Worm (Caenorhabditis elegans) whole organism, dauer: ENCODE results near the gene dod-23.

Experiments used
- unc-62 ChIP-seq: sonication (generic microtip); optimal IDR thresholded peaks from 2 replicates; lab custom pipeline; 2017; ENCODE audit warnings: missing biosample characterization, missing genetic modification reagents, missing genetic modification characterization

dod-23 gene

ce11 chrII:8419015-8419414 is 20.1 kb upstream of the dod-23 start:
- TF ChIP-seq unc-62 (GFP tag; lab: Kevin White, UChicago): no peak

- TF ChIP-seq unc-62 (GFP tag; lab: Kevin White, UChicago): no peak
Measured at ce11 chrII:8417059-8417668, 18.2 kb upstream of the dod-23 start, which contains the start of gene fdgt-2. Gene fdgt-2 (plus strand): TSS chrII:8417618.

- TF ChIP-seq unc-62 (GFP tag; lab: Kevin White, UChicago): no peak
Measured at ce11 chrII:8415462-8416037, 16.6 kb upstream of the dod-23 start.

- TF ChIP-seq unc-62 (GFP tag; lab: Kevin White, UChicago): no peak
Measured at ce11 chrII:8415035-8415434, 16.1 kb upstream of the dod-23 start.

- TF ChIP-seq unc-62 (GFP tag; lab: Kevin White, UChicago): no peak
Measured at ce11 chrII:8412935-8413334, 14.0 kb upstream of the dod-23 start.

- TF ChIP-seq unc-62 (GFP tag; lab: Kevin White, UChicago): no peak
Measured at ce11 chrII:8412061-8412721, 13.2 kb upstream of the dod-23 start, which contains the start of gene efl-3. Gene efl-3 (plus strand): TSS chrII:8412671.

DNA sequence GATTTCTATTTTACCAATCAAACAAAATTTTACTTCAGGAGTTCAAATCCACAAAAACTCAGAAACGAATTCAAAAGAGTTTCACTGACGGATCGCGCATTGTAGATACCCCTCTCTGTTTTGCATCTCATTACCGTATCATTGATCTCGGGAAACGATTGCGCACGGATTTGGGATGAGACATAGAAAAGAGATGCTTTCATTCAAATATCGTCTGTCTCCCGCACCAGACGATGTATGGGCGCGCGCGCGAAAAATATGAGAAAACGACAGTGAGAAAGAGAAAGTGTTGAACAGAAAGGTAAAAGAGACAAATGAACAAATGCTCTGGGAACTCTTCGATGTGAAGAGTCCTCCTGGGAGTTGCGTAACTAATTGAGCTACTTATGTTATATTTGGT is 12.0 kb upstream of the dod-23 start:
- TF ChIP-seq unc-62 (GFP tag; lab: Kevin White, UChicago): no peak

ce11 chrII:8409538-8409937 is 10.6 kb upstream of the dod-23 start:
- TF ChIP-seq unc-62 (GFP tag; lab: Kevin White, UChicago): no peak

DNA sequence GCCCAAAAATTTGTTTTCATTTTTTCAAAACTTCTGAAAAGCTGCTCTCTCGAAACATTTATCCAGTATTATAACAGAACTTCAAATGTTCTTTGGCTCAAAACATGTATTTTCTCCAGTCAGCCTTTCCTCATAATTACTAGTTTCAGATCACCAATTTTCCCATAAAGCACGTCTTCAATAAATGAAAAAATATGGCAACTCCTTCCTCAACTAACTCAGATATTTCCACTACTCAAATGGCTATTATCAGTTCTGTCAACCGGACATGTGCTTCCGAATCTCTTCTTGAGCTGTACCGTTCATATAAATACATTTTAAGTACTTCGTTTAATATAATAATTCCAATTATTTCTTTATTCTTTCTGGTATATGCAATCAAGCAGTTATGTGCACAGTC is 8.5 kb upstream of the dod-23 start, which contains the start of gene sra-13:
TSS of gene sra-13 (plus strand) at position 195 of the 400 bp plus-strand sequence.
- TF ChIP-seq unc-62 (GFP tag; lab: Kevin White, UChicago): no peak

DNA sequence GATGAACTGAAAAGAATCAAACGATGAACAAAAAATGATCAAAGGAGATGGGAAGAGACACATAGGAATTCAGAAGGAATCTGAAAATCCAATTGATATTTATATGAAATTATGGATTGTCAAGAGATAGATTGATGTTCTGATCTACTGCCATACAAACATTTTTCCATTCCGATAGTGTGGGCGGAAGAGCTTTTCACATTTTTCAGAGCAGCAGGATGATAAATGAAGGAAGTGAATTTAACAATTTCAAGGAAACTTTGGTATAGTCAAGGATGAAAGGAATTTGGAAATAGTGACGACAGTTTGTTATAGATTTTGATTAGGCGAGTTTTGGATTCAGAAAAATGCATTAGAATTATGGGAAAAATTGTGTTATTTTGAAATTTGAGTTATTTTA is 6.3 kb upstream of the dod-23 start, which contains the start of gene ubc-24:
TSS of gene ubc-24 (plus strand) at position 301 of the 400 bp plus-strand sequence.
- no peak for TF ChIP-seq unc-62 (GFP tag; lab: Kevin White, UChicago)

DNA sequence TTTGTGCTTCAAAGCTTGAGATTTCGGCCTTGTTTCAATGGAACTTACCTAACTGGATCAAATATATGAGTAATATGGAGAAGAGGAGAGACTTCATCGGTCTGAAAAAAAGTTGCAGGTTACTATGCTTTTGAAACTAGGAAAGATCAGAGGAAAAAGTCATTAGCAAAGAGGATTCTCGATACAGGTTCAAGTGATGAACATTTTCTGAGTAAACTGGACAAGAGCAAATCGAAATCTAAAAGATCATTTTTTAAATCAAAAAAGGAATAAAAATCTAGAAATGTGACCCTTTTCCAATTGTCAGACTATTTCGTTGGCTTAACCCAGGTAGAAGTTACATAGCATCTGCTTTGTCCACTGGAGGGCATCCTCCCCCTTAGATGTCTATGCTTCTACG is 5.8 kb upstream of the dod-23 start, which contains the start of gene skpo-1:
TSS of gene skpo-1 (minus strand) at position 101 of the 400 bp plus-strand sequence.
- no peak for TF ChIP-seq unc-62 (GFP tag; lab: Kevin White, UChicago)

DNA sequence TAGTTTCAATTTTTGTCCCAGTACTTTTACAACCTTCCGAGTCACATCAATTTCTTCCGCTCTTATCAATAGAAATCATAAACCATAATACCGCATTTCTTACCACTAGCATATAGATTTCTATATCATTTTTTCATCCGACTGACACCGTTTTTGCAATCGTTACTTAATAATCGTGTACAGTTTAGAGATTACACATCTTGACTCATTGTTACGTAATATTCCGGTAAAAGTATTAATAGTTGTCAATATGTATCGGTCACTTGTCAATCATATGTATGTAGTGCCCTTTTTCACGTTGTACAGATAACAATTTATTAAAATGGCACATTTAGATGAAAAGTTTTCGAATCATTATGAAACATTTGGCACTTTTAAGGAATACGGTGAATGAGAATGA is 1.0 kb upstream of the dod-23 start:
- TF ChIP-seq unc-62 (GFP tag; lab: Kevin White, UChicago): no peak

DNA sequence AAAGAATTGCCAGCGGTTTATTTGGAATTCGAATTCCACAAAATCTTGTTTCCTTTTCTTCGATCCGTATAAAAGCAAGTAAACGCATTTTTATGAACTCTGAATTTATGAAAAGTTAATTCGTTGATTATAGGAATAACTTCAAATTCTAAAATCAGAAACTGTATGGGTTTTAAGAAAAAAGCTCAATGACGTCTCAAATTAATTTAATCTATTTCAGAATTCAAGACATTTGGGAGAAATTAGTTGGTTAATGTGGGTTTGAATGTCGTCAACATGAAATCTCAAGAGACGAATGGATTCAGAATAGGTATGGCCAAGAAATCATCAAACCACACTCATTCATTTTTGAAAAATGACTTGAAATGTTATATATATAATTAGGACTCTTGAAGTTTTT is 2.9 kb downstream of the dod-23 start, which contains the start of gene F49E12.7:
TSS of gene F49E12.7 (minus strand) at position 101 of the 400 bp plus-strand sequence.
- no peak for TF ChIP-seq unc-62 (GFP tag; lab: Kevin White, UChicago)

DNA sequence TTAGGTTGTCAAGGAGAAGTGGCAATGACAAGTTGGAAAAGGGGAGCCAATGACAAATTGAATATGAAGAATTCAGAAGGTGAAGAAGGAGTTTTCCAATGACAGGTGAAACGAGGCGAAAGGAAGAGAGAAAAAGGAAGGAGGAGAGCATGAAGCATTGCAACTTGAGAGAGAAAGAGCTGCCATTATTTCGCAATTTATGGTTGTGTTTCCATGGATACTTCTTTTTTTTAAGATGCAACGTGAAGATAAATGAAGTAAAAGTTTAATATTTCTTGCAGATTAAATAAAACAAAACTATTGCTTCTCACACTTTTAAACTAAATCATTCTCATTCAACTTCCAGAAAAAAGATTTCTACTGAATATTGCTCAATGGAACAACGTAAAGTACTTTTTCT is 4.8 kb downstream of the dod-23 start, which contains the start of gene F49E12.8:
TSS of gene F49E12.8 (minus strand) at position 101 of the 400 bp plus-strand sequence.
- no peak for TF ChIP-seq unc-62 (GFP tag; lab: Kevin White, UChicago)

ce11 chrII:8392215-8392614 is 6.7 kb downstream of the dod-23 start:
- TF ChIP-seq unc-62 (GFP tag; lab: Kevin White, UChicago): no peak

- TF ChIP-seq unc-62 (GFP tag; lab: Kevin White, UChicago): no peak
Measured at ce11 chrII:8390751-8391150, 8.2 kb downstream of the dod-23 start, which contains the start of gene F49E12.10. Gene F49E12.10 (plus strand): TSS chrII:8391051.
